Worm (Caenorhabditis elegans) whole organism, mixed stage, embryonic: ENCODE measurements around the gene R11D1.12.

Experiments used
- bed-3 ChIP-seq: fragments of 200-800 bp; sonication (Bioruptor generic); optimal IDR thresholded peaks from 3 replicates; lab custom pipeline; 2018; ENCODE audit warnings: mild to moderate bottlenecking, missing genetic modification characterization, moderate library complexity, missing compliant biosample characterization
- blmp-1 ChIP-seq: fragments of 150-350 bp; optimal IDR thresholded peaks from 2 replicates; lab custom pipeline; 2014; ENCODE audit warnings: missing biosample characterization, missing genetic modification characterization
- ceh-43 ChIP-seq: fragments of 200-800 bp; sonication (Bioruptor generic); optimal IDR thresholded peaks from 2 replicates; lab custom pipeline; 2018; ENCODE audit warnings: mild to moderate bottlenecking, missing genetic modification characterization, moderate library complexity, missing compliant biosample characterization
- ceh-83 ChIP-seq: fragments of 200-800 bp; sonication (Bioruptor generic); optimal IDR thresholded peaks from 2 replicates; lab custom pipeline; 2018; ENCODE audit warnings: mild to moderate bottlenecking, missing genetic modification characterization, missing compliant biosample characterization
- cnd-1 ChIP-seq: fragments of 200-800 bp; sonication (Bioruptor generic); optimal IDR thresholded peaks from 2 replicates; lab custom pipeline; 2018; ENCODE audit warnings: mild to moderate bottlenecking, missing genetic modification characterization, missing compliant biosample characterization
- drap-1 ChIP-seq: fragments of 200-800 bp; sonication (Bioruptor generic); optimal IDR thresholded peaks from 3 replicates; lab custom pipeline; 2018; ENCODE audit warnings: mild to moderate bottlenecking, missing genetic modification characterization, missing compliant biosample characterization
- elt-1 ChIP-seq: sonication (generic microtip); optimal IDR thresholded peaks from 2 replicates; lab custom pipeline; 2017; ENCODE audit warnings: missing genetic modification characterization, mild to moderate bottlenecking, missing compliant biosample characterization, antibody characterized with exemption, moderate library complexity, borderline replicate concordance; ENCODE audit not compliant: insufficient read depth
- elt-3 ChIP-seq: fragments of 150-350 bp; optimal IDR thresholded peaks from 2 replicates; lab custom pipeline; 2014; ENCODE audit warnings: missing biosample characterization, missing genetic modification characterization
- flh-1 ChIP-seq: fragments of 200-800 bp; sonication (Bioruptor generic); optimal IDR thresholded peaks from 2 replicates; lab custom pipeline; 2018; ENCODE audit warnings: mild to moderate bottlenecking, missing genetic modification characterization, moderate library complexity, missing compliant biosample characterization
- ham-2 ChIP-seq: fragments of 200-800 bp; sonication (Bioruptor generic); optimal IDR thresholded peaks from 2 replicates; lab custom pipeline; 2018; ENCODE audit warnings: mild to moderate bottlenecking, missing genetic modification characterization, missing compliant biosample characterization
- hlh-1 ChIP-seq: fragments of 150-350 bp; optimal IDR thresholded peaks from 2 replicates; lab custom pipeline; 2014; ENCODE audit warnings: missing biosample characterization, missing genetic modification reagents, missing genetic modification characterization
- lin-13 ChIP-seq: fragments of 150-350 bp; optimal IDR thresholded peaks from 2 replicates; lab custom pipeline; 2014; ENCODE audit warnings: missing biosample characterization, missing genetic modification characterization
- lsy-2 ChIP-seq: fragments of 150-350 bp; optimal IDR thresholded peaks from 2 replicates; lab custom pipeline; 2014; ENCODE audit warnings: missing biosample characterization, missing genetic modification characterization
- mab-5 ChIP-seq: fragments of 150-350 bp; optimal IDR thresholded peaks from 2 replicates; lab custom pipeline; 2014; ENCODE audit warnings: missing biosample characterization, missing genetic modification characterization
- mep-1 ChIP-seq: fragments of 150-350 bp; optimal IDR thresholded peaks from 2 replicates; lab custom pipeline; 2017; ENCODE audit warnings: missing biosample characterization, missing genetic modification reagents, missing genetic modification characterization, inconsistent platforms
- mls-2 ChIP-seq: sonication (generic microtip); optimal IDR thresholded peaks from 2 replicates; lab custom pipeline; 2016; ENCODE audit warnings: mild to moderate bottlenecking, missing genetic modification characterization, moderate library complexity, missing compliant biosample characterization
- nhr-2 ChIP-seq: fragments of 150-350 bp; optimal IDR thresholded peaks from 2 replicates; lab custom pipeline; 2014; ENCODE audit warnings: missing biosample characterization, missing genetic modification characterization
- nhr-237 ChIP-seq: fragments of 150-350 bp; optimal IDR thresholded peaks from 2 replicates; lab custom pipeline; 2014; ENCODE audit warnings: missing biosample characterization, missing genetic modification characterization
- nhr-28 ChIP-seq: fragments of 150-350 bp; optimal IDR thresholded peaks from 2 replicates; lab custom pipeline; 2014; ENCODE audit warnings: missing biosample characterization, missing genetic modification characterization
- sem-2 ChIP-seq: fragments of 200-800 bp; sonication (Bioruptor generic); optimal IDR thresholded peaks from 2 replicates; lab custom pipeline; 2018; ENCODE audit warnings: mild to moderate bottlenecking, missing genetic modification characterization, missing compliant biosample characterization
- snpc-4 ChIP-seq: fragments of 150-350 bp; optimal IDR thresholded peaks from 2 replicates; lab custom pipeline; 2014; ENCODE audit warnings: missing biosample characterization, missing genetic modification characterization
- tbx-8 ChIP-seq: fragments of 200-800 bp; sonication (Bioruptor generic); optimal IDR thresholded peaks from 2 replicates; lab custom pipeline; 2018; ENCODE audit warnings: mild to moderate bottlenecking, missing genetic modification characterization, moderate library complexity, missing compliant biosample characterization
- unc-39 ChIP-seq: fragments of 150-350 bp; optimal IDR thresholded peaks from 2 replicates; lab custom pipeline; 2014; ENCODE audit warnings: missing biosample characterization, missing genetic modification characterization
- zip-8 ChIP-seq: fragments of 150-350 bp; optimal IDR thresholded peaks from 2 replicates; lab custom pipeline; 2014; ENCODE audit warnings: missing biosample characterization, missing genetic modification characterization
- ztf-11 ChIP-seq: fragments of 150-350 bp; optimal IDR thresholded peaks from 2 replicates; lab custom pipeline; 2014; ENCODE audit warnings: missing biosample characterization, missing genetic modification characterization

The R11D1.12 gene

DNA sequence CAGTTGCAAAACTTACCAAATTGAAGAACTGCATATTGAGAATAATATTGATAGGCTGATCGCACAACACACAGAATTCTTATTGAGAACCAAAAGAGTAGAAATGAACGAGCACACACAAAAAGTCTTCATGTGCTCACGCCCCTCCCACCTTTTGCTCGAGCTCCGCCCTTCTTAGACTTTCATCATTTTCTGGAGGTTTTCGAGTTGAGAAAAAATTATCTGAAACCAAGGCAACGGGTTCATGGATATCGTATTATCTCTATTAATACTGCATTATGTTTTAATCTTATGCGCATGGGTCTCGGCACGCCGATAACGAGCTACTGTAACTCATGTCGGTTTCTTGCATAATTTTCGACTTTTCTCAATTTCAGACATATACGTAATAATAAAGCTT is at the start of gene R11D1.12:
Gene R11D1.12, minus strand, starts transcription at position 101 of the 400 bp plus-strand sequence.
- TF ChIP-seq sem-2 (GFP tag; lab: Kevin White, UChicago) (no peak), mep-1 (tag; lab: Kevin White, UChicago) (no peak), mab-5 (tag; lab: Kevin White, UChicago) (no peak), tbx-8 (GFP tag; lab: Kevin White, UChicago) (no peak), hlh-1 (tag; lab: Kevin White, UChicago) (no peak), flh-1 (GFP tag; lab: Kevin White, UChicago) (no peak), ztf-11 (tag; lab: Kevin White, UChicago) (no peak), lin-13 (tag; lab: Kevin White, UChicago) (no peak), blmp-1 (tag; lab: Kevin White, UChicago) (no peak), elt-3 (no peak), ceh-83 (GFP tag; lab: Kevin White, UChicago) (no peak), elt-1 (tag; lab: Kevin White, UChicago) (no peak), bed-3 (no peak), unc-39 (tag; lab: Kevin White, UChicago) (no peak), ceh-43 (no peak), nhr-237 (tag; lab: Kevin White, UChicago) (no peak)
- TF ChIP-seq, all 35 proteins: peak for 0

DNA sequence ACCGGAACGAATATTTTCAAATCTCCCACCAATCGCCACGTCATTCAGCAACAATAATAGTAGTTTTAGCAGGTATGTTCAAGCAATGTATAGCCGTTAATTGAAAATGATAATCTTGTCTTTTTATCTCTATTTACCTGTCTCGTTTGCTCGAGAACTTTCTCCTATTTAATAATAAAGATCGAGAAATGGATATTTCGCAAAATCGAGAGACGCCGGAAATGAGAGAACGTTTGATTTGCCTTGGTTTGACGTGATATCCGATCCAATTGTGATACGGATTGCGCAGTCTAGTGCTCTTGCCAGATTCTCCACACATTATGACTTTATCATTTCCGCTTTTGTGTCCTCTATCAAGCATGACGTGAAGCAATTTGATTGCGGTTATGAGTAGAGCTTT is 48.1 kb upstream of the R11D1.12 start:
- TF ChIP-seq cnd-1, result no peak
- no peak for TF ChIP-seq elt-3
- TF ChIP-seq lsy-2 (tag; lab: Kevin White, UChicago), result no peak
- TF ChIP-seq ham-2 (GFP tag; lab: Kevin White, UChicago), result no peak
- no peak for TF ChIP-seq nhr-2
- TF ChIP-seq ceh-83 (GFP tag; lab: Kevin White, UChicago), result no peak
- TF ChIP-seq lin-13 (tag; lab: Kevin White, UChicago), result no peak
- no peak for TF ChIP-seq ceh-43
- TF ChIP-seq mab-5 (tag; lab: Kevin White, UChicago), result no peak
- no peak for TF ChIP-seq snpc-4 (tag; lab: Kevin White, UChicago)

DNA sequence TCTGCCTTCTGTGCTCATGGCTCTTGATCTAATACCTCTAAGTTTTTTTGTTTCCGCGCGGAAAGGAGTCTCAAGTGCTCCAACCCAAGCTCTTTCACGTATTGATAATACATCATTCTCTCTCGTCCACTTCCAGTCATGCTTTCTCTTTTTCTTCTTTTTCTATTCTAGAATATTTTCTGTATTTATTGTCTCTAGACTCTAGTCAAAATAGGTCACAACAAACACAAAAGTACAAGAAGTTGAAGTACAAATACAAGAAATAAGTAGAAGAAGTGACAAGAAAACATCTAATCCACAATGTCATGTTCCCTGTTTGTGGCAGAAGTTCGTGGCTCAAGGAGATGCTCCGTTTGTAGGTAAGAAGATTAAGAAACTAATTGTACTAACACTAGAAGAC is 47.4 kb upstream of the R11D1.12 start, which contains the start of gene ZC455.1:
Gene ZC455.1, plus strand, starts transcription at position 301 of the 400 bp plus-strand sequence.
- TF ChIP-seq mab-5 (tag; lab: Kevin White, UChicago) (no peak), nhr-2 (no peak), ztf-11 (tag; lab: Kevin White, UChicago) (no peak), unc-39 (tag; lab: Kevin White, UChicago) (no peak), sem-2 (GFP tag; lab: Kevin White, UChicago) (no peak), lsy-2 (tag; lab: Kevin White, UChicago) (no peak), nhr-28 (tag; lab: Kevin White, UChicago) (no peak)

DNA sequence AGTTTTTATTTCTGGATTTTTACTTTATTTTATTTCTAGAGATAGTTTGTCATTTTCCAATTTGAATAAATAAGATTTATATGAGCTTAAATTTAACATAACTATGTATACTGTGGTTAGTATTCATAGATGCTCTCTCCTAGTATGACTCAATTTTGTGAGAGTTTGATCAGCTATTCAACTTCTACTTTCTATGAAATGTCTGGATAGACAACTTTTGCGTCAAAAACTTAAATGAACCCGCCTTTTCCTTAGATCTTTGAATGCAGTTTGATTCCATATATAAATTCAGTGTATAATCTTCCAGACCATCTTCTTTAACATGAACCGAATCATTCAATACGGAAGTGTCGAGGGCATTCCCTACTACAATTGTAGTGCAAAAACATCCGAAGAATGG is 43.2 kb upstream of the R11D1.12 start, which contains the start of gene srt-43:
Gene srt-43, plus strand, starts transcription at position 301 of the 400 bp plus-strand sequence.
- TF ChIP-seq ztf-11 (tag; lab: Kevin White, UChicago) (no peak), blmp-1 (tag; lab: Kevin White, UChicago) (no peak), bed-3 (no peak)

DNA sequence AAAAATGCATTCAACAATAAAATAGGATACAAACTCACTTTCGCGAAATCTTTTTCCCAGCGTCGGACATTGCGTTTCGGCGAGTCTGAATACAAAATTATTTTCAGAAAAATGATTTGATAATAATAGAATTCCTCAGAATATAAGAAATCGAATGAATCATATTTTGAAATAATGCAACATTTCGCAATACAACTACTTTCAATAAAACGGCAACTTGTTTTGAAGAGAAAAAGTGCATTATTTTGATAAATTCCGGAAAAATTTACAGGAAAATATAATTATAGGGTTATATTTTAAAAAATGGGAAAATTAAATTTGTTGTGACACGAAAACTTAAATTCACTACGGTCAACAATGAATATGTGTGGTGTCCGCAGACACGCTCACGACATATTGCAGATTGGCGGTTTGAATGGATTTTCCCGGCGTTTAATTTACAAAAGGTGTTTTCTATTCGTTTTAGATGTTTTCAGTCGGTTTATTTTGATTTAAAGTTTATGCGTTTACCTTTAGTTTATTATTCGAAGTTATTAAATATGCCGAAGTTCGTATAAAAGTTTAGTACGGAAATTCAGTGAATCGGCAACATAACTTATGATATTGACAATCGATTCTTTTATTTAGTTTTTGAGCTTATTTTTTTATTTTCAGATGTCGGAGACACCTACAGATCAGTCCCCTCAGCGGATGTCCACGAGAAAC is 37.6 kb upstream of the R11D1.12 start, which contains the start of the genes abcf-1 and scc-3:
Gene abcf-1, minus strand, starts transcription at position 85 of the 705 bp plus-strand sequence.
Gene scc-3, plus strand, starts transcription at position 655 of the 705 bp plus-strand sequence.
- TF ChIP-seq bed-3 (no peak), lsy-2 (tag; lab: Kevin White, UChicago) (peak; percentile 93), zip-8 (tag; lab: Kevin White, UChicago) (no peak)

DNA sequence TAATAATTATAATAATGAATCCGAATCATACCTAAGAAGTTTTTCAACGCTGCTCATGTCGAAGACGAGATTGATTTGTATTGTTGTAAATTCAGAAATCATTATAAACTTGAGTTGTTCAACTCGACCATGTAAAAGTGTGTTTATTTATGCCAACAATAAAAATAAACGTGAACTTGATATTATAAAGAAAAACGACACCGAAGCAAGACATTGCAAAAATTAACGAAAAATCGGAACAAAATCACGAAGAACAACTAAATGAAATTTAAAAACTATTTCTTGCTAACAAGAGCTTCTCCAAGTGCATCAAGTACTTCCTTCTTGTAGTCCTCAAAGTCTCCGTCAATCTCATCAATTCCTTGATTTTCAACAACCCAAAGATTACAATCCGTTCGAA is 35.1 kb upstream of the R11D1.12 start, which contains the start of gene F18E2.15:
Gene F18E2.15, minus strand, starts transcription at position 101 of the 400 bp plus-strand sequence.
- TF ChIP-seq drap-1 (GFP tag; lab: Kevin White, UChicago) (no peak), sem-2 (GFP tag; lab: Kevin White, UChicago) (no peak), cnd-1 (no peak), mls-2 (no peak), ham-2 (GFP tag; lab: Kevin White, UChicago) (no peak), ceh-43 (no peak), nhr-2 (no peak), snpc-4 (tag; lab: Kevin White, UChicago) (no peak), elt-1 (tag; lab: Kevin White, UChicago) (no peak), ceh-83 (GFP tag; lab: Kevin White, UChicago) (no peak), tbx-8 (GFP tag; lab: Kevin White, UChicago) (no peak)
